Worm (Caenorhabditis elegans): Measurements from ENCODE around the gene wdr-54.
A peak's percentile ranks its signal among the peaks of the same experiment; 100 is the strongest.

Gene wdr-54

ce11 chrX:857658-858057 lies 29.0 kb downstream of the wdr-54 start:
- TF ChIP-seq unc-62 (GFP tag; optimal IDR thresholded peaks at IDR 0.05 in 1 of 2), result peak in 1 of 2 experiments; percentile 81
- TF ChIP-seq unc-62 (tag; optimal IDR thresholded peaks at IDR 0.05), result no peak
- no peak for TF ChIP-seq zag-1 (tag; optimal IDR thresholded peaks at IDR 0.05)
- peak; percentile 58 for TF ChIP-seq set-16 (GFP tag; IDR thresholded peaks at IDR 0.05)
- TF ChIP-seq daf-19 (GFP tag; conservative IDR thresholded peaks at IDR 0.05), result no peak

ce11 chrX:859401-859800 lies 30.7 kb downstream of the wdr-54 start, which contains the start of gene F56F10.2:
F56F10.2 (plus strand) TSS chrX:859615.
- TF ChIP-seq dmd-9 (GFP tag; IDR thresholded peaks at IDR 0.05), result no peak
- TF ChIP-seq ama-1 (optimal IDR thresholded peaks at IDR 0.05), result no peak
- peak; percentile 24 for TF ChIP-seq rbr-2 (tag; optimal IDR thresholded peaks at IDR 0.05)
- no peak for TF ChIP-seq attf-4 (tag; optimal IDR thresholded peaks at IDR 0.05)
- TF ChIP-seq unc-130 (GFP tag; optimal IDR thresholded peaks at IDR 0.05), result no peak
- TF ChIP-seq mep-1 (tag; optimal IDR thresholded peaks at IDR 0.05), result peak; percentile 23
- peak; percentile 28 for TF ChIP-seq hlh-30 (tag; optimal IDR thresholded peaks at IDR 0.05; ENCODE audit: insufficient read depth)
- no peak for TF ChIP-seq unc-39 (tag; optimal IDR thresholded peaks at IDR 0.05)
- TF ChIP-seq ZK337.2 (GFP tag; IDR thresholded peaks at IDR 0.05), result no peak
- no peak for TF ChIP-seq nhr-28 (tag; optimal IDR thresholded peaks at IDR 0.05)
- TF ChIP-seq hlh-11 (tag; optimal IDR thresholded peaks at IDR 0.05), result no peak
- TF ChIP-seq nhr-102 (tag; optimal IDR thresholded peaks at IDR 0.05), result no peak
- no peak for TF ChIP-seq zfp-2 (tag; optimal IDR thresholded peaks at IDR 0.05)
- TF ChIP-seq pha-4 (GFP tag; IDR thresholded peaks at IDR 0.05), result no peak
- no peak for TF ChIP-seq pha-4 (tag; optimal IDR thresholded peaks at IDR 0.05)
- TF ChIP-seq snpc-4 (tag; optimal IDR thresholded peaks at IDR 0.05), result no peak
- TF ChIP-seq nhr-41 (GFP tag; IDR thresholded peaks at IDR 0.05), result no peak
- TF ChIP-seq ZK546.5 (tag; optimal IDR thresholded peaks at IDR 0.05), result no peak
- no peak for TF ChIP-seq sdz-12 (GFP tag; optimal IDR thresholded peaks at IDR 0.05)

ce11 chrX:861378-861777 lies 32.7 kb downstream of the wdr-54 start:
- TF ChIP-seq dmd-8 (GFP tag; IDR thresholded peaks at IDR 0.05) (no peak), duxl-1 (tag; optimal IDR thresholded peaks at IDR 0.05; ENCODE audit: poor library complexity) (no peak), snpc-1.2 (GFP tag; IDR thresholded peaks at IDR 0.05) (no peak), lin-1 (GFP tag; IDR thresholded peaks at IDR 0.05) (no peak), ceh-32 (tag; optimal IDR thresholded peaks at IDR 0.05; ENCODE audit: poor library complexity) (no peak), hmg-1.1 (GFP tag; IDR thresholded peaks at IDR 0.05) (no peak), F26F4.8 (GFP tag; conservative IDR thresholded peaks at IDR 0.05) (no peak), madf-5 (GFP tag; IDR thresholded peaks at IDR 0.05) (no peak), lin-39 (tag; optimal IDR thresholded peaks at IDR 0.05) (no peak), ceh-62 (tag; optimal IDR thresholded peaks at IDR 0.05) (no peak)

ce11 chrX:863478-863877 lies 34.8 kb downstream of the wdr-54 start, which contains the start of gene cdo-1:
cdo-1 (minus strand) TSS chrX:863578.
- no peak for TF ChIP-seq Y75B8A.6 (GFP tag; IDR thresholded peaks at IDR 0.05)
- peak in 1 of 2 experiments; percentile 56 for TF ChIP-seq unc-62 (GFP tag; optimal IDR thresholded peaks at IDR 0.05 in 1 of 2)
- TF ChIP-seq unc-62 (tag; optimal IDR thresholded peaks at IDR 0.05), result no peak

ce11 chrX:864293-864731 lies 35.6 kb downstream of the wdr-54 start:
- TF ChIP-seq pha-4 (GFP tag; IDR thresholded peaks at IDR 0.05) (no peak), pha-4 (tag; optimal IDR thresholded peaks at IDR 0.05) (no peak), arid-1 (GFP tag; conservative IDR thresholded peaks at IDR 0.05) (no peak), tra-1 (GFP tag; IDR thresholded peaks at IDR 0.05) (no peak), ztf-7 (tag; optimal IDR thresholded peaks at IDR 0.05) (peak; percentile 11), aly-2 (tag; optimal IDR thresholded peaks at IDR 0.05) (no peak), gei-8 (GFP tag; optimal IDR thresholded peaks at IDR 0.05) (no peak), spr-1 (tag; optimal IDR thresholded peaks at IDR 0.05) (no peak), mes-2 (tag; optimal IDR thresholded peaks at IDR 0.05; ENCODE audit: poor library complexity, severe bottlenecking) (no peak), saeg-2 (GFP tag; IDR thresholded peaks at IDR 0.05) (no peak), nhr-25 (tag; optimal IDR thresholded peaks at IDR 0.05; ENCODE audit: borderline replicate concordance, insufficient read depth) (peak; percentile 57), ceh-62 (tag; optimal IDR thresholded peaks at IDR 0.05) (no peak), ceh-28 (tag; optimal IDR thresholded peaks at IDR 0.05) (no peak), ctbp-1 (GFP tag; IDR thresholded peaks at IDR 0.05) (no peak), lim-7 (GFP tag; IDR thresholded peaks at IDR 0.05) (no peak)
